Worm (Caenorhabditis elegans) whole organism, late embryonic: Measurements from ENCODE around the gene R12C12.9.

Experiments used
- C08G9.2 ChIP-seq: sonication (generic microtip); optimal IDR thresholded peaks from 2 replicates; lab custom pipeline; 2016; ENCODE audit warnings: mild to moderate bottlenecking, missing genetic modification characterization, moderate library complexity, missing compliant biosample characterization
- C38D4.7 ChIP-seq: fragments of 200-800 bp; sonication (Bioruptor generic); optimal IDR thresholded peaks from 2 replicates; lab custom pipeline; 2018; ENCODE audit warnings: mild to moderate bottlenecking, missing genetic modification characterization, moderate library complexity, missing compliant biosample characterization
- F13H6.1 ChIP-seq: sonication (generic microtip); optimal IDR thresholded peaks from 2 replicates; lab custom pipeline; 2016; ENCODE audit warnings: missing genetic modification characterization, missing compliant biosample characterization
- K02D7.2 ChIP-seq: sonication (generic microtip); optimal IDR thresholded peaks from 2 replicates; lab custom pipeline; 2017; ENCODE audit warnings: mild to moderate bottlenecking, missing genetic modification characterization, missing compliant biosample characterization
- K09A11.1 ChIP-seq: sonication (generic microtip); optimal IDR thresholded peaks from 2 replicates; lab custom pipeline; 2017; ENCODE audit warnings: antibody characterized with exemption, mild to moderate bottlenecking, missing genetic modification characterization, missing compliant biosample characterization; ENCODE audit not compliant: insufficient read depth
- ahr-1 ChIP-seq: sonication (generic microtip); optimal IDR thresholded peaks from 2 replicates; lab custom pipeline; 2016; ENCODE audit warnings: missing genetic modification characterization, missing compliant biosample characterization
- ceh-14 ChIP-seq: sonication (generic microtip); optimal IDR thresholded peaks from 2 replicates; lab custom pipeline; 2016; ENCODE audit warnings: missing genotype, missing genetic modification characterization, missing compliant biosample characterization
- ceh-2 ChIP-seq: sonication (generic microtip); optimal IDR thresholded peaks from 2 replicates; lab custom pipeline; 2016; ENCODE audit warnings: missing genotype, missing genetic modification characterization, missing compliant biosample characterization
- ceh-24 ChIP-seq: sonication (generic microtip); optimal IDR thresholded peaks from 2 replicates; lab custom pipeline; 2016; ENCODE audit warnings: mild to moderate bottlenecking, missing genetic modification characterization, missing compliant biosample characterization
- ceh-30 ChIP-seq: fragments of 150-350 bp; optimal IDR thresholded peaks from 2 replicates; lab custom pipeline; 2014; ENCODE audit warnings: missing biosample characterization, missing genetic modification characterization
- ceh-31 ChIP-seq: sonication (generic microtip); optimal IDR thresholded peaks from 2 replicates; lab custom pipeline; 2016; ENCODE audit warnings: missing genetic modification characterization, missing compliant biosample characterization
- ceh-34 ChIP-seq: sonication (generic microtip); optimal IDR thresholded peaks from 2 replicates; lab custom pipeline; 2016; ENCODE audit warnings: mild to moderate bottlenecking, missing genetic modification characterization, missing compliant biosample characterization
- ceh-45 ChIP-seq: fragments of 200-800 bp; sonication (Bioruptor generic); IDR thresholded peaks from 2 replicates; pipeline ENCODE4 v1.3.6; 2022; ENCODE audit warnings: missing genetic modification reagents, missing genetic modification characterization, missing compliant biosample characterization
- ceh-48 ChIP-seq: sonication (generic microtip); optimal IDR thresholded peaks from 2 replicates; lab custom pipeline; 2016; ENCODE audit warnings: missing genetic modification characterization, inconsistent platforms, missing compliant biosample characterization
- che-1 ChIP-seq: sonication (generic microtip); optimal IDR thresholded peaks from 2 replicates; lab custom pipeline; 2016; ENCODE audit warnings: mild to moderate bottlenecking, missing genetic modification characterization, missing compliant biosample characterization
- elt-2 ChIP-seq: sonication (generic microtip); optimal IDR thresholded peaks from 2 replicates; lab custom pipeline; 2016; ENCODE audit warnings: missing genetic modification reagents, missing genetic modification characterization, missing compliant biosample characterization
- ets-4 ChIP-seq: sonication (generic microtip); optimal IDR thresholded peaks from 2 replicates; lab custom pipeline; 2016; ENCODE audit warnings: missing genetic modification characterization, missing compliant biosample characterization
- eyg-1 ChIP-seq: sonication (generic microtip); optimal IDR thresholded peaks from 2 replicates; lab custom pipeline; 2016; ENCODE audit warnings: missing genotype, missing genetic modification characterization, missing compliant biosample characterization
- fax-1 ChIP-seq: sonication (generic microtip); optimal IDR thresholded peaks from 2 replicates; lab custom pipeline; 2016; ENCODE audit warnings: missing genotype, missing genetic modification characterization, missing compliant biosample characterization
- fkh-10 ChIP-seq: fragments of 150-350 bp; optimal IDR thresholded peaks from 2 replicates; lab custom pipeline; 2014; ENCODE audit warnings: missing biosample characterization, missing genetic modification reagents, missing genetic modification characterization
- hlh-13 ChIP-seq: fragments of 200-800 bp; sonication (Bioruptor generic); optimal IDR thresholded peaks from 2 replicates; lab custom pipeline; 2018; ENCODE audit warnings: mild to moderate bottlenecking, missing genetic modification characterization, missing compliant biosample characterization
- hlh-30 ChIP-seq: sonication (generic microtip); optimal IDR thresholded peaks from 2 replicates; lab custom pipeline; 2017; ENCODE audit warnings: antibody characterized with exemption, missing genetic modification characterization, missing compliant biosample characterization; ENCODE audit not compliant: insufficient read depth
- hlh-8 ChIP-seq: sonication (generic microtip); optimal IDR thresholded peaks from 2 replicates; lab custom pipeline; 2016; ENCODE audit warnings: missing genotype, missing genetic modification characterization, missing compliant biosample characterization
- lim-6 ChIP-seq: sonication (generic microtip); optimal IDR thresholded peaks from 2 replicates; lab custom pipeline; 2016; ENCODE audit warnings: missing genetic modification characterization, missing compliant biosample characterization
- mec-3 ChIP-seq: sonication (generic microtip); optimal IDR thresholded peaks from 2 replicates; lab custom pipeline; 2016; ENCODE audit warnings: borderline replicate concordance, missing genetic modification characterization, missing compliant biosample characterization
- nfya-1 ChIP-seq: sonication (generic microtip); optimal IDR thresholded peaks from 2 replicates; lab custom pipeline; 2017; ENCODE audit warnings: missing genetic modification characterization, mild to moderate bottlenecking, missing compliant biosample characterization, antibody characterized with exemption, moderate library complexity
- nhr-11 ChIP-seq: fragments of 150-350 bp; optimal IDR thresholded peaks from 2 replicates; lab custom pipeline; 2014; ENCODE audit warnings: missing biosample characterization, missing genetic modification characterization
- npax-4 ChIP-seq: sonication (generic microtip); optimal IDR thresholded peaks from 2 replicates; lab custom pipeline; 2016; ENCODE audit warnings: missing genetic modification characterization, missing compliant biosample characterization
- odd-2 ChIP-seq: sonication (generic microtip); optimal IDR thresholded peaks from 2 replicates; lab custom pipeline; 2017; ENCODE audit warnings: antibody characterized with exemption, mild to moderate bottlenecking, missing genetic modification characterization, missing compliant biosample characterization
- pag-3 ChIP-seq: sonication (generic microtip); optimal IDR thresholded peaks from 2 replicates; lab custom pipeline; 2016; ENCODE audit warnings: missing compliant biosample characterization, missing genetic modification characterization, borderline replicate concordance
- pat-9 ChIP-seq: fragments of 200-800 bp; sonication (Bioruptor generic); optimal IDR thresholded peaks from 2 replicates; lab custom pipeline; 2018; ENCODE audit warnings: mild to moderate bottlenecking, missing genetic modification characterization, moderate library complexity, missing compliant biosample characterization
- pax-1 ChIP-seq: fragments of 150-350 bp; optimal IDR thresholded peaks from 2 replicates; lab custom pipeline; 2014; ENCODE audit warnings: missing biosample characterization, missing genetic modification characterization
- pha-4 ChIP-seq: fragments of 150-350 bp; optimal IDR thresholded peaks from 2 replicates; lab custom pipeline; 2018; ENCODE audit warnings: missing biosample characterization, missing genetic modification reagents, missing genetic modification characterization
- pqm-1 ChIP-seq: sonication (generic microtip); optimal IDR thresholded peaks from 2 replicates; lab custom pipeline; 2016; ENCODE audit warnings: missing genetic modification characterization, missing compliant biosample characterization
- pros-1 ChIP-seq: fragments of 150-350 bp; optimal IDR thresholded peaks from 2 replicates; lab custom pipeline; 2014; ENCODE audit warnings: missing biosample characterization, missing genetic modification reagents, missing genetic modification characterization
- sdc-2 ChIP-seq: sonication (generic microtip); optimal IDR thresholded peaks from 2 replicates; lab custom pipeline; 2016; ENCODE audit warnings: missing genotype, missing genetic modification characterization, missing compliant biosample characterization
- syd-9 ChIP-seq: sonication (generic microtip); optimal IDR thresholded peaks from 2 replicates; lab custom pipeline; 2016; ENCODE audit warnings: mild to moderate bottlenecking, missing genetic modification characterization, moderate library complexity, missing compliant biosample characterization
- tbx-2 ChIP-seq: sonication (generic microtip); optimal IDR thresholded peaks from 2 replicates; lab custom pipeline; 2016; ENCODE audit warnings: missing genetic modification characterization, missing compliant biosample characterization
- tbx-7 ChIP-seq: sonication (generic microtip); optimal IDR thresholded peaks from 2 replicates; lab custom pipeline; 2016; ENCODE audit warnings: missing genotype, missing genetic modification characterization, missing compliant biosample characterization
- ttx-3 ChIP-seq: sonication (generic microtip); optimal IDR thresholded peaks from 2 replicates; lab custom pipeline; 2016; ENCODE audit warnings: missing genetic modification reagents, missing genetic modification characterization, missing compliant biosample characterization
- unc-3 ChIP-seq, 2 experiments: fragments of 200-800 bp in 1 of 2; sonication (Bioruptor generic) in 1 of 2; sonication (generic microtip) in 1 of 2; conservative IDR thresholded peaks in 1 of 2; optimal IDR thresholded peaks in 1 of 2; 2 replicates each; pipeline versions ENCODE4 v1.3.6 to Lab custom; 2016 to 2022; ENCODE audit warnings: missing compliant biosample characterization in 2 of 2, missing genetic modification characterization in 2 of 2, missing genetic modification reagents in 1 of 2
- unc-42 ChIP-seq: sonication (generic microtip); optimal IDR thresholded peaks from 2 replicates; lab custom pipeline; 2016; ENCODE audit warnings: missing genotype, missing genetic modification characterization, missing compliant biosample characterization
- unc-86 ChIP-seq: sonication (generic microtip); optimal IDR thresholded peaks from 2 replicates; lab custom pipeline; 2016; ENCODE audit warnings: missing genetic modification characterization, missing compliant biosample characterization
- zip-5 ChIP-seq: sonication (generic microtip); optimal IDR thresholded peaks from 2 replicates; lab custom pipeline; 2016; ENCODE audit warnings: missing genetic modification characterization, missing compliant biosample characterization
- ztf-16 ChIP-seq: sonication (generic microtip); optimal IDR thresholded peaks from 2 replicates; lab custom pipeline; 2017; ENCODE audit warnings: missing genetic modification characterization, missing compliant biosample characterization

The R12C12.9 gene

DNA sequence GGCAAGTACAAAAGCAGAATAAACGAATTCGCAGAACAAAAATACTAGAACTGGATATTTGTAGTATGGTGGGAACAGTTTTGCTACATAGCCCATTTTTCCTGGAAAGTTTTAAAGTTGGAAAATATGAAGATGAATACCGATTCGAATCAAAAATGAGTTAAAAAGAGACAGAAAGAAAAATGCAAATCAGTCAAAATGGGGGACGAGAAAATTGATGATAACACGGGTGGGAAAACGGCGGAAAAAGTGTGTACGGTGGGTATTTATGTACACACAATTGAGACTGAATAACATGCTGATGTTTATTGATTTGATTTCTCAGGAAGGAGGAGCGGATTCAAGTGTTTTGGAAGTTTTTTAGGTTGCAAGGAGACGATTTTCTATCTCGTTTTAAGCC, at the start of gene R12C12.9:
R12C12.9 (minus strand) TSS at position 101 of the 400 bp plus-strand sequence.
- TF ChIP-seq che-1 (tag; lab: Kevin White, UChicago) = no peak
- TF ChIP-seq ceh-2 (tag; lab: Kevin White, UChicago) = no peak
- no peak for TF ChIP-seq pha-4 (tag; lab: Kevin White, UChicago)
- TF ChIP-seq nfya-1 = no peak
- TF ChIP-seq pros-1 = no peak
- TF ChIP-seq ceh-24 = no peak
- no peak for TF ChIP-seq pat-9 (tag; lab: Kevin White, UChicago)
- TF ChIP-seq hlh-13 (GFP tag; lab: Kevin White, UChicago) = no peak
- no peak for TF ChIP-seq K02D7.2 (tag; lab: Kevin White, UChicago)
- no peak for TF ChIP-seq ztf-16 (tag; lab: Kevin White, UChicago)
- no peak for TF ChIP-seq tbx-2 (tag; lab: Kevin White, UChicago)
- TF ChIP-seq unc-42 (tag; lab: Kevin White, UChicago) = no peak
- TF ChIP-seq unc-3 (GFP tag; conservative IDR thresholded peaks at IDR 0.05; lab: Robert Waterston, UW) = no peak
- TF ChIP-seq unc-3 (tag; optimal IDR thresholded peaks at IDR 0.05; lab: Kevin White, UChicago) = no peak
- no peak for TF ChIP-seq ceh-45 (GFP tag; lab: Robert Waterston, UW)
- no peak for TF ChIP-seq nhr-11 (tag; lab: Kevin White, UChicago)
- TF ChIP-seq ceh-30 (tag; lab: Kevin White, UChicago) = no peak

DNA sequence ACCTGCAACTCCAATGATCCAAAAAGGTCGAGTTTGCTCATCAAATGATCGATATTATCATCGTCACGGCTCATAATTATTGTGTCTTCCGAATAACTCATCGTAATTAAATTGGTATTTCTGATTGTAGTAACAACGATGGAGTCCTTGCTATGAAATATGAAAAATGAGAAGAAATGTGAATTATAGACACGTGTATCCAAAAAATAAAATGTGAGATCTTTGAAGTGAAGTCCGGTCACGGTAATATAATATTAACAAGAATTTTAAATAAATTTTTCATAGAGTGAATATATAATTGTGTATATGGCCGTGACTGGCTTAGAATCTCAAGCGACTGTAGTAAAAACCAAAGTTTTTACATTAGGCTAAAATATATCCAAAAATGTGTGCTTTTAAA, 42.3 kb upstream of the R12C12.9 start, which contains the start of gene H12I13.1:
H12I13.1 (minus strand) TSS at position 101 of the 400 bp plus-strand sequence.
- TF ChIP-seq K09A11.1 (tag; lab: Kevin White, UChicago) (no peak), fax-1 (tag; lab: Kevin White, UChicago) (no peak), pat-9 (tag; lab: Kevin White, UChicago) (no peak)
- TF ChIP-seq, all 69 proteins: peak for 0

DNA sequence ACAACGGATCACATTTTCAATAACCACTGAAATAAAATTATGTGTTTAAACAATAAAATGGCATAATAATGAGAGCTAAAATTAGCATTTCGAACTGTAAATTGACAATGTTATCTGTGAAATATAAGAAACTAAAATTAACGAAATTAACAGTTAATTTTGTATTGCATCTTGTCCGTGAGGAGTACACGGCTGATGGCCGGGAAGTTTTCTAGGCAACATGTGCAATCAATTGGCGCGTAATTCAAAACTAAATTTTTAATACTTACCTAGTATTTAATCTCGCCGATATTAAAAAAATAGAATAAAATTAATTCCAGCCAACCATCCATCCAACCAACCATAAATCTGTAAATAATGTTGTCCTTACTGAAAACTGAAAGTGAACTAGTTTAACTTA, 36.7 kb upstream of the R12C12.9 start:
- peak; percentile 52 for TF ChIP-seq elt-2
- TF ChIP-seq hlh-13 (GFP tag; lab: Kevin White, UChicago) = no peak
- peak; percentile 90 for TF ChIP-seq ceh-2 (tag; lab: Kevin White, UChicago)
- TF ChIP-seq C08G9.2 (tag; lab: Kevin White, UChicago) = peak; percentile 94
- peak; percentile 89 for TF ChIP-seq tbx-2 (tag; lab: Kevin White, UChicago)
- peak; percentile 23 for TF ChIP-seq sdc-2 (tag; lab: Kevin White, UChicago)
- TF ChIP-seq tbx-7 (tag; lab: Kevin White, UChicago) = peak; percentile 95
- TF ChIP-seq fkh-10 = no peak
- peak; percentile 73 for TF ChIP-seq mec-3 (tag; lab: Kevin White, UChicago)
- TF ChIP-seq zip-5 (tag; lab: Kevin White, UChicago) = peak; percentile 78
- peak; percentile 95 for TF ChIP-seq ets-4 (tag; lab: Kevin White, UChicago)
- no peak for TF ChIP-seq unc-3 (GFP tag; conservative IDR thresholded peaks at IDR 0.05; lab: Robert Waterston, UW)
- no peak for TF ChIP-seq unc-3 (tag; optimal IDR thresholded peaks at IDR 0.05; lab: Kevin White, UChicago)
- TF ChIP-seq ceh-48 = no peak
- TF ChIP-seq unc-42 (tag; lab: Kevin White, UChicago) = peak; percentile 70
- TF ChIP-seq pag-3 (tag; lab: Kevin White, UChicago) = no peak
- TF ChIP-seq ahr-1 (tag; lab: Kevin White, UChicago) = peak; percentile 30
- TF ChIP-seq pha-4 (tag; lab: Kevin White, UChicago) = no peak
- peak; percentile 24 for TF ChIP-seq F13H6.1 (tag; lab: Kevin White, UChicago)
- peak; percentile 92 for TF ChIP-seq ceh-31
- TF ChIP-seq K09A11.1 (tag; lab: Kevin White, UChicago) = no peak
- TF ChIP-seq pax-1 = no peak
- no peak for TF ChIP-seq ceh-24
- TF ChIP-seq ttx-3 = no peak
- TF ChIP-seq eyg-1 = peak; percentile 6
- TF ChIP-seq lim-6 (tag; lab: Kevin White, UChicago) = peak; percentile 38
- no peak for TF ChIP-seq che-1 (tag; lab: Kevin White, UChicago)
- TF ChIP-seq nfya-1 = no peak
- peak; percentile 43 for TF ChIP-seq ceh-34 (tag; lab: Kevin White, UChicago)
- TF ChIP-seq unc-86 = no peak
- TF ChIP-seq npax-4 (tag; lab: Kevin White, UChicago) = no peak
- TF ChIP-seq syd-9 (tag; lab: Kevin White, UChicago) = no peak
- peak; percentile 63 for TF ChIP-seq fax-1 (tag; lab: Kevin White, UChicago)
- no peak for TF ChIP-seq ceh-45 (GFP tag; lab: Robert Waterston, UW)
- no peak for TF ChIP-seq odd-2 (tag; lab: Kevin White, UChicago)
- peak; percentile 32 for TF ChIP-seq pqm-1 (tag; lab: Kevin White, UChicago)
- peak; percentile 93 for TF ChIP-seq hlh-8 (tag; lab: Kevin White, UChicago)
- TF ChIP-seq ceh-14 (tag; lab: Kevin White, UChicago) = peak; percentile 60
- no peak for TF ChIP-seq C38D4.7 (GFP tag; lab: Kevin White, UChicago)
- TF ChIP-seq pros-1 = no peak
- no peak for TF ChIP-seq hlh-30 (tag; lab: Kevin White, UChicago)
- no peak for TF ChIP-seq nhr-11 (tag; lab: Kevin White, UChicago)
